Worm (Caenorhabditis elegans) whole organism, L4 larva: ENCODE results near the gene T05A7.6.

ENCODE experiments used
- T26A8.4 ChIP-seq: fragments of 200-800 bp; sonication (Bioruptor generic); IDR thresholded peaks from 2 replicates; pipeline ENCODE4 v1.3.6; 2022; ENCODE audit warnings: missing genetic modification characterization, missing compliant biosample characterization
- Y75B8A.6 ChIP-seq: fragments of 200-800 bp; sonication (Bioruptor generic); IDR thresholded peaks from 2 replicates; pipeline ENCODE4 v1.3.6; 2022; ENCODE audit warnings: missing genetic modification reagents, missing genetic modification characterization, missing compliant biosample characterization
- ZK546.5 ChIP-seq, 2 experiments: sonication (generic microtip); optimal IDR thresholded peaks; 2 replicates each; lab custom pipeline; 2017; ENCODE audit warnings: missing biosample characterization in 2 of 2, missing genetic modification characterization in 2 of 2
- aha-1 ChIP-seq: fragments of 150-350 bp; peaks from one replicate; lab custom pipeline; 2014; ENCODE audit warnings: missing biosample characterization, missing genetic modification characterization
- aly-2 ChIP-seq: sonication (generic microtip); optimal IDR thresholded peaks from 2 replicates; lab custom pipeline; 2018; ENCODE audit warnings: missing biosample characterization, missing genetic modification characterization
- ceh-32 ChIP-seq: sonication (generic microtip); optimal IDR thresholded peaks from 2 replicates; lab custom pipeline; 2016; ENCODE audit warnings: mild to moderate bottlenecking, missing genetic modification characterization, missing compliant biosample characterization; ENCODE audit not compliant: poor library complexity
- ces-1 ChIP-seq: fragments of 150-350 bp; sonication (generic microtip); optimal IDR thresholded peaks from 4 replicates; lab custom pipeline; 2014; ENCODE audit warnings: missing biosample characterization, missing genetic modification reagents, missing genetic modification characterization
- daf-16 ChIP-seq, 3 experiments: sonication (generic microtip); optimal IDR thresholded peaks; 2 replicates each; lab custom pipeline; 2016 to 2017; ENCODE audit warnings: missing genetic modification characterization in 3 of 3, missing genetic modification reagents in 3 of 3, mild to moderate bottlenecking in 2 of 3, missing compliant biosample characterization in 2 of 3, missing biosample characterization in 1 of 3, moderate library complexity in 1 of 3
- dmd-6 ChIP-seq: fragments of 200-800 bp; sonication (Bioruptor generic); IDR thresholded peaks from 2 replicates; pipeline ENCODE4 v1.3.6; 2022; ENCODE audit warnings: missing genetic modification reagents, missing genetic modification characterization, missing compliant biosample characterization
- dpl-1 ChIP-seq: fragments of 150-350 bp; optimal IDR thresholded peaks from 2 replicates; lab custom pipeline; 2014; ENCODE audit warnings: missing biosample characterization, missing genetic modification reagents, missing genetic modification characterization
- duxl-1 ChIP-seq: sonication (generic microtip); optimal IDR thresholded peaks from 2 replicates; lab custom pipeline; 2016; ENCODE audit warnings: mild to moderate bottlenecking, missing genetic modification characterization, moderate library complexity, missing compliant biosample characterization; ENCODE audit not compliant: poor library complexity
- dve-1 ChIP-seq: sonication (generic microtip); optimal IDR thresholded peaks from 2 replicates; lab custom pipeline; 2017; ENCODE audit warnings: antibody characterized with exemption, mild to moderate bottlenecking, missing genetic modification characterization, missing compliant biosample characterization; ENCODE audit not compliant: insufficient read depth
- egl-27 ChIP-seq: sonication (generic microtip); optimal IDR thresholded peaks from 3 replicates; lab custom pipeline; 2017; ENCODE audit warnings: missing biosample characterization, missing genetic modification reagents, missing genetic modification characterization
- fkh-10 ChIP-seq: fragments of 150-350 bp; optimal IDR thresholded peaks from 2 replicates; lab custom pipeline; 2014; ENCODE audit warnings: missing biosample characterization, missing genetic modification reagents, missing genetic modification characterization
- fos-1 ChIP-seq: fragments of 150-350 bp; optimal IDR thresholded peaks from 2 replicates; lab custom pipeline; 2014; ENCODE audit warnings: missing biosample characterization, missing genetic modification characterization
- hlh-11 ChIP-seq: fragments of 200-800 bp; sonication (Bioruptor generic); optimal IDR thresholded peaks from 2 replicates; lab custom pipeline; 2018; ENCODE audit warnings: mild to moderate bottlenecking, missing genetic modification characterization, missing compliant biosample characterization
- hlh-30 ChIP-seq: sonication (generic microtip); optimal IDR thresholded peaks from 2 replicates; lab custom pipeline; 2017; ENCODE audit warnings: antibody characterized with exemption, mild to moderate bottlenecking, missing genetic modification characterization, missing compliant biosample characterization; ENCODE audit not compliant: insufficient read depth
- hmg-1.1 ChIP-seq: fragments of 200-800 bp; sonication (Bioruptor generic); IDR thresholded peaks from 2 replicates; pipeline ENCODE4 v1.3.6; 2022; ENCODE audit warnings: missing genetic modification reagents, missing genetic modification characterization, missing compliant biosample characterization
- jun-1 ChIP-seq: fragments of 150-350 bp; optimal IDR thresholded peaks from 2 replicates; lab custom pipeline; 2014; ENCODE audit warnings: missing biosample characterization, missing genetic modification reagents, missing genetic modification characterization
- lim-7 ChIP-seq: fragments of 200-800 bp; sonication (Bioruptor generic); IDR thresholded peaks from 2 replicates; pipeline ENCODE4 v1.3.6; 2022; ENCODE audit warnings: missing genetic modification characterization, missing compliant biosample characterization
- lin-29 ChIP-seq: fragments of 200-800 bp; sonication (Bioruptor generic); IDR thresholded peaks from 2 replicates; pipeline ENCODE4 v1.3.6; 2022; ENCODE audit warnings: missing genetic modification reagents, missing genetic modification characterization, missing compliant biosample characterization
- lin-38 ChIP-seq: fragments of 200-800 bp; sonication (Bioruptor generic); IDR thresholded peaks from 2 replicates; pipeline ENCODE4 v1.3.6; 2022; ENCODE audit warnings: missing genetic modification reagents, missing genetic modification characterization, missing compliant biosample characterization
- lin-39 ChIP-seq: fragments of 150-350 bp; optimal IDR thresholded peaks from 2 replicates; lab custom pipeline; 2014; ENCODE audit warnings: missing biosample characterization, missing genetic modification reagents, missing genetic modification characterization
- lsy-2 ChIP-seq, 2 experiments: fragments of 150-350 bp in 1 of 2; sonication (generic microtip) in 1 of 2; optimal IDR thresholded peaks; 2 replicates each; lab custom pipeline; 2014 to 2017; ENCODE audit warnings: missing biosample characterization in 2 of 2, missing genetic modification characterization in 2 of 2
- madf-9 ChIP-seq: fragments of 200-800 bp; sonication (Bioruptor generic); conservative IDR thresholded peaks from 2 replicates; pipeline ENCODE4 v1.3.6; 2022; ENCODE audit warnings: missing genetic modification reagents, missing genetic modification characterization, missing compliant biosample characterization
- mdl-1 ChIP-seq, 2 experiments: fragments of 150-350 bp in 1 of 2; sonication (generic microtip) in 1 of 2; optimal IDR thresholded peaks; 2 replicates each; lab custom pipeline; 2014 to 2017; ENCODE audit warnings: missing biosample characterization in 2 of 2, missing genetic modification characterization in 2 of 2
- mes-2 ChIP-seq: sonication (generic microtip); optimal IDR thresholded peaks from 2 replicates; lab custom pipeline; 2016; ENCODE audit warnings: missing genotype, mild to moderate bottlenecking, missing genetic modification characterization, missing compliant biosample characterization; ENCODE audit not compliant: poor library complexity, severe bottlenecking
- mxl-3 ChIP-seq: fragments of 200-800 bp; sonication (Bioruptor generic); optimal IDR thresholded peaks from 2 replicates; lab custom pipeline; 2018; ENCODE audit warnings: mild to moderate bottlenecking, missing genetic modification characterization, missing compliant biosample characterization
- nhr-111 ChIP-seq: fragments of 200-800 bp; sonication (Bioruptor generic); optimal IDR thresholded peaks from 2 replicates; lab custom pipeline; 2018; ENCODE audit warnings: mild to moderate bottlenecking, missing genetic modification characterization, missing compliant biosample characterization
- nhr-237 ChIP-seq: sonication (generic microtip); optimal IDR thresholded peaks from 2 replicates; lab custom pipeline; 2017; ENCODE audit warnings: missing biosample characterization, missing genetic modification characterization
- nhr-25 ChIP-seq: sonication (generic microtip); optimal IDR thresholded peaks from 2 replicates; lab custom pipeline; 2017; ENCODE audit warnings: missing genetic modification characterization, mild to moderate bottlenecking, missing compliant biosample characterization, antibody characterized with exemption, moderate library complexity, borderline replicate concordance; ENCODE audit not compliant: insufficient read depth
- nhr-28 ChIP-seq: fragments of 150-350 bp; optimal IDR thresholded peaks from 2 replicates; lab custom pipeline; 2014; ENCODE audit warnings: missing biosample characterization, missing genetic modification characterization
- nhr-41 ChIP-seq: fragments of 200-800 bp; sonication (Bioruptor generic); IDR thresholded peaks from 2 replicates; pipeline ENCODE4 v1.3.6; 2022; ENCODE audit warnings: missing genetic modification reagents, missing genetic modification characterization, missing compliant biosample characterization
- nhr-42 ChIP-seq: fragments of 200-800 bp; sonication (Bioruptor generic); IDR thresholded peaks from 2 replicates; pipeline ENCODE4 v1.3.6; 2022; ENCODE audit warnings: missing genetic modification characterization, missing compliant biosample characterization
- nhr-76 ChIP-seq: fragments of 150-350 bp; optimal IDR thresholded peaks from 2 replicates; lab custom pipeline; 2014; ENCODE audit warnings: missing biosample characterization, missing genetic modification characterization
- nhr-77 ChIP-seq: fragments of 150-350 bp; optimal IDR thresholded peaks from 2 replicates; lab custom pipeline; 2014; ENCODE audit warnings: missing biosample characterization, missing genetic modification characterization
- pqm-1 ChIP-seq: sonication (generic microtip); optimal IDR thresholded peaks from 2 replicates; lab custom pipeline; 2017; ENCODE audit warnings: missing biosample characterization, missing genetic modification characterization
- rbr-2 ChIP-seq: sonication (generic microtip); optimal IDR thresholded peaks from 2 replicates; lab custom pipeline; 2016; ENCODE audit warnings: missing genotype, missing genetic modification characterization, missing compliant biosample characterization
- set-16 ChIP-seq: fragments of 200-800 bp; sonication (Bioruptor generic); IDR thresholded peaks from 2 replicates; pipeline ENCODE4 v1.3.6; 2022; ENCODE audit warnings: missing genetic modification reagents, missing genetic modification characterization, missing compliant biosample characterization
- spr-3 ChIP-seq: fragments of 200-800 bp; sonication (Bioruptor generic); optimal IDR thresholded peaks from 2 replicates; lab custom pipeline; 2018; ENCODE audit warnings: mild to moderate bottlenecking, missing genetic modification characterization, missing compliant biosample characterization
- vab-7 ChIP-seq: fragments of 200-800 bp; sonication (Bioruptor generic); IDR thresholded peaks from 2 replicates; pipeline ENCODE4 v1.3.6; 2022; ENCODE audit warnings: missing genetic modification reagents, missing genetic modification characterization, missing compliant biosample characterization

T05A7.6 gene

DNA sequence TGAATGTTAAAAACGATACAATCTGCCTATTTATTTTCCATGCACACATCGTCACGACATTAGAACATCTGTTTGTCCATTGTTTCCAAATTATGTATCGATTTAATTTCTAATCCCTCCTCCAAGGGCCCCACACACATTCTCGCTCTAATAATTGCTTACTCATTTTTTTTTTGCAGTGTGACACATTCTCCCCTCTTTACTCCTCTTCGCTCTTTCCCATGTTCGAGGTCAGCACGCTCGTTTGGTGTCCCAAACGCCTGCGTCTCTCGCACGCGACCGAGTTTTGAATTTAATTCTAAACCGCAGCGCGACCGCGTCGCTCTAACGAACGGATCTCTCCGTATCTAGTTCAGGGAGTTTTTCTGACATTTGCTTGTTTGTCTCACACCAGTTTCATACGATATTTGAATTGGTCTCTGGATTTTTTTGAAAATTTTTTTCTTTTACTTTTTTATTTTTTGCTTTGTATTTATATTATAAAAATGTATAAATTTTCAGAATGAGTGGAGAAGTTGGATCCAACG lies 1.1 kb upstream of the T05A7.6 start, which contains the start of the genes clec-140 and hmg-11:
clec-140 (plus strand) TSS at position 477 of the 527 bp plus-strand sequence.
hmg-11 (plus strand) TSS at position 502 of the 527 bp plus-strand sequence.
- no peak for TF ChIP-seq nhr-76 (tag; lab: Kevin White, UChicago)
- TF ChIP-seq nhr-28 (tag; lab: Kevin White, UChicago), result peak; percentile 50
- TF ChIP-seq hmg-1.1, result peak; percentile 60; the same call in 1 of the 2 replicates
- no peak for TF ChIP-seq set-16 (GFP tag; lab: Robert Waterston, UW)
- TF ChIP-seq spr-3 (GFP tag; lab: Kevin White, UChicago), result no peak
- TF ChIP-seq pqm-1 (tag; lab: Kevin White, UChicago), result peak; percentile 66
- TF ChIP-seq duxl-1 (tag; lab: Kevin White, UChicago), result no peak
- TF ChIP-seq dve-1 (tag; lab: Kevin White, UChicago), result no peak
- TF ChIP-seq nhr-41 (GFP tag; lab: Robert Waterston, UW), result 0 out of 2 replicates have a peak, but pooled peaks have one; percentile 40
- peak; percentile 87 for TF ChIP-seq mxl-3 (GFP tag; lab: Kevin White, UChicago)
- no peak for TF ChIP-seq fos-1 (tag; lab: Kevin White, UChicago)
- peak; percentile 55 to 92 for TF ChIP-seq mdl-1 (tag; optimal IDR thresholded peaks at IDR 0.05; lab: Kevin White, UChicago)
- TF ChIP-seq hlh-11 (tag; lab: Kevin White, UChicago), result peak; percentile 66
- no peak for TF ChIP-seq lin-39 (tag; lab: Kevin White, UChicago)
- TF ChIP-seq dmd-6 (GFP tag; lab: Robert Waterston, UW), result peak; percentile 44
- no peak for TF ChIP-seq daf-16 (GFP tag; optimal IDR thresholded peaks at IDR 0.05; lab: Kevin White, UChicago)
- no peak for TF ChIP-seq daf-16 (tag; optimal IDR thresholded peaks at IDR 0.05; lab: Kevin White, UChicago)
- peak; percentile 40 for TF ChIP-seq dpl-1 (GFP tag; lab: Kevin White, UChicago)
- 0 out of 2 replicates have a peak, but pooled peaks have one; percentile 14 for TF ChIP-seq vab-7 (GFP tag; lab: Robert Waterston, UW)
- TF ChIP-seq nhr-25 (tag; lab: Kevin White, UChicago), result peak; percentile 61
- TF ChIP-seq hlh-30 (tag; lab: Kevin White, UChicago), result peak; percentile 91
- TF ChIP-seq fkh-10, result peak; percentile 2
- peak; percentile 51 for TF ChIP-seq rbr-2 (tag; lab: Kevin White, UChicago)
- peak; percentile 67 for TF ChIP-seq nhr-77 (tag; lab: Kevin White, UChicago)
- TF ChIP-seq madf-9 (GFP tag; lab: Robert Waterston, UW), result no peak

DNA sequence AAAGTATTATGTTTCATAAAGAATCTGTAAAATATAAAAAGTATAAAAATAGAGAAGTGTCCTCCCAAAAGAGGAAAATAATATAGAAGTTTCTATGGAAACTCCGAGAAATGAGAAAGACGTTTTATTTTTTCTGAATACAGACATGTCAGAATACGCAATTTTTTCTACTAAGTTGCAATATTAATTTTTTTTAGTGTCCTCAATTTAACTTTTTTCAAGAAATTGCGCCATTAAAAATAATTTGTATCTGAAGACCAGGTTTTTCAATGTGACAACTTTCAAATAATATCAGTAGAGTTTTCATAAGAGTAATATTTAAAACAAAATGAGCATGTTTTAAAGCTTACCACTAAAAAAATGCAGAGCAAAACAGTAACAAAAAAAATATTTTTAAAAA lies 4.0 kb downstream of the T05A7.6 start, which contains the start of gene fut-5:
fut-5 (minus strand) TSS at position 101 of the 400 bp plus-strand sequence.
- TF ChIP-seq lsy-2 (tag; optimal IDR thresholded peaks at IDR 0.05; lab: Kevin White, UChicago) (no peak), aha-1 (tag; lab: Kevin White, UChicago) (peak; percentile 0)

DNA sequence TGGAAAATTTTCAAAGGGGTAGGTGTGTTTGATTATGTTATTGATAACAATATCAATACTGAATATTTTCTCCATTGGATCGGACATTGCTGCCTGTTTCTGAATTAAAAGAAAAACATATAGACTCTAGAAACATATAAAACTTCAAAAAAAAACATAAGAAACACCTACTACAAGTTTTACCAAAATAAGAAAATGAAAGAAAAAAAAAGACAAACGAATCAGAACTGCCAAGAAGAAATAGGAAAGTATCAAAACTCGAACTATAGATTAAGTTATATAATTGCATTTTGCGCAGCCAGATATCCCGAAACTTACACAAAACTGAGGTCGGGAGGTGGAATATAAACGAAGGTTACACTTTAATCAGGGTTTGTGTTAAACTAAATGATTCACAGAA lies 6.2 kb downstream of the T05A7.6 start, which contains the start of gene T05A7.11:
T05A7.11 (minus strand) TSS at position 101 of the 400 bp plus-strand sequence.
- no peak for TF ChIP-seq lim-7 (GFP tag; lab: Robert Waterston, UW)

DNA sequence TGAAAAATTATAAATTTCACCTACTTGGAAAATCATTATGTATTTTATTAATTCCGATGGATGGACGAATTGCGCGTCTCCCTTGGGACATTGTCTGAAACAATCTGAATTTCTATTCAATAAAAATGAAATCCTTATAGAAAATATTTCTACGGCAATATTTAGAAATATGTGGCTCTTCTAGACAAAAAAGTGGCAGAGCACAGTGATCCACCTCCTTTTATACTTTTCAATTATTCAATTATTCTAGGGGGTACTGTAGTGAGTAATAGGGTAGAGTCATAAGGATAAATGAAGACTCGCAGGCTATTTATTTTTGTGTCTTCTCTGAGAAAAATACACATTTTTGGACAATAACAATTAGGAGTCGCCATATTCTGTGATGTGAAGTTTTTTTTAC lies 8.4 kb downstream of the T05A7.6 start, which contains the start of gene T05A7.12:
T05A7.12 (minus strand) TSS at position 101 of the 400 bp plus-strand sequence.
- TF ChIP-seq ceh-32 (tag; lab: Kevin White, UChicago), result no peak

DNA sequence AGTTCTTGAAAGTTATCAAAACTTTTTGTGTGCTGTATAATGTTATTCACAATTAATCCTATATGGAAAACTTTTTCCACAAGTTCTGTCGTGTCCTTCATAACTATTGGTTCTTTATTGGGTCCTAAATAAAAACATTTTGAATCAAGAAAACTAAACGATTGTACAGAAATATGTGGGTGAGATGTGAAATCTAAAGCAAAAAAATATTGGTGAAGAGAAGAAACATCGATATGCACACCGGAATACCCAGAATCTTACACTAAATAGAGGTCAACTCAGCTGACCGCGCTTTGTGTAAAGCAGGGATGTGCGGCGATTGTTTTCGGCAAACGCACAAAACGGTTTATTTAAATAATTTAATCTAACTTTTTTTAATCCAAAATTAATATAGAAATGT lies 10.3 kb downstream of the T05A7.6 start, which contains the start of gene T05A7.13:
T05A7.13 (minus strand) TSS at position 101 of the 400 bp plus-strand sequence.
- no peak for TF ChIP-seq Y75B8A.6
- no peak for TF ChIP-seq nhr-111 (GFP tag; lab: Kevin White, UChicago)
- no peak for TF ChIP-seq lin-29
- TF ChIP-seq mes-2 (tag; lab: Kevin White, UChicago), result no peak
- no peak for TF ChIP-seq dve-1 (tag; lab: Kevin White, UChicago)
- no peak for TF ChIP-seq lin-38 (GFP tag; lab: Robert Waterston, UW)
- TF ChIP-seq jun-1 (tag; lab: Kevin White, UChicago), result no peak
- no peak for TF ChIP-seq ces-1 (GFP tag; lab: Kevin White, UChicago)
- no peak for TF ChIP-seq aly-2 (tag; lab: Kevin White, UChicago)
- no peak for TF ChIP-seq nhr-42 (GFP tag; lab: Robert Waterston, UW)
- no peak for TF ChIP-seq mxl-3 (GFP tag; lab: Kevin White, UChicago)
- no peak for TF ChIP-seq ZK546.5 (tag; optimal IDR thresholded peaks at IDR 0.05; lab: Kevin White, UChicago)
- TF ChIP-seq T26A8.4 (GFP tag; lab: Robert Waterston, UW), result no peak
- TF ChIP-seq nhr-237, result no peak
- TF ChIP-seq nhr-28 (tag; lab: Kevin White, UChicago), result no peak
- no peak for TF ChIP-seq egl-27
- no peak for TF ChIP-seq dmd-6 (GFP tag; lab: Robert Waterston, UW)
